Fruit fly (Drosophila melanogaster): ENCODE data around the gene CheA84a.

Gene CheA84a

dm6 chr3R:8164850-8165249, 39.8 kb downstream of the CheA84a start:
- no peak for TF ChIP-seq CG9705 (GFP tag; optimal IDR thresholded peaks at IDR 0.05)
- no peak for TF ChIP-seq Vsx2 (GFP tag; optimal IDR thresholded peaks at IDR 0.05; ENCODE audit: partially characterized antibody)
- no peak for TF ChIP-seq jim (GFP tag; optimal IDR thresholded peaks at IDR 0.05)
- TF ChIP-seq Myc (optimal IDR thresholded peaks at IDR 0.05): no peak

- no peak for TF ChIP-seq Rel (GFP tag; optimal IDR thresholded peaks at IDR 0.05)
- peak; percentile 74 for TF ChIP-seq Rel (tag; optimal IDR thresholded peaks at IDR 0.05)
- no peak for TF ChIP-seq dl (GFP tag; optimal IDR thresholded peaks at IDR 0.05; ENCODE audit: insufficient read depth in 1 of 2, partially characterized antibody in 2 of 2)
Observed at dm6 chr3R:8160056-8161017, 44.3 kb downstream of the CheA84a start.

dm6 chr3R:8158328-8158727, 46.3 kb downstream of the CheA84a start:
- TF ChIP-seq br (GFP tag; optimal IDR thresholded peaks at IDR 0.05) (no peak), N (GFP tag; optimal IDR thresholded peaks at IDR 0.05) (no peak)

dm6 chr3R:8157247-8157646, 47.4 kb downstream of the CheA84a start:
- TF ChIP-seq foxo (GFP tag; optimal IDR thresholded peaks at IDR 0.05): no peak
- TF ChIP-seq tai (GFP tag; optimal IDR thresholded peaks at IDR 0.05): no peak
- no peak for TF ChIP-seq brk (GFP tag; optimal IDR thresholded peaks at IDR 0.05)
- TF ChIP-seq N (GFP tag; optimal IDR thresholded peaks at IDR 0.05): no peak

dm6 chr3R:8155735-8156670, 48.6 kb downstream of the CheA84a start:
- TF ChIP-seq pan (optimal IDR thresholded peaks at IDR 0.05) (no peak), dsf (GFP tag; optimal IDR thresholded peaks at IDR 0.05; ENCODE audit: borderline replicate concordance) (no peak), Hr83 (GFP tag; optimal IDR thresholded peaks at IDR 0.05; ENCODE audit: poor library complexity, severe bottlenecking) (no peak), Myc (optimal IDR thresholded peaks at IDR 0.05) (no peak), N (GFP tag; optimal IDR thresholded peaks at IDR 0.05) (no peak), Dfd (GFP tag; optimal IDR thresholded peaks at IDR 0.05) (peak; percentile 15)

Measured in whole organism, wandering third instar larva.